Worm (Caenorhabditis elegans) whole organism, young adult: ENCODE data around the gene aars-1.
A peak's percentile ranks its signal among the peaks of the same experiment; 100 is the strongest.

Experiments used
- B0035.1 ChIP-seq: sonication (generic microtip); optimal IDR thresholded peaks from 2 replicates; lab custom pipeline; 2016; ENCODE audit warnings: missing genetic modification characterization, mild to moderate bottlenecking, missing compliant biosample characterization, missing genotype, missing genetic modification reagents
- B0261.1 ChIP-seq: sonication (generic microtip); optimal IDR thresholded peaks from 2 replicates; lab custom pipeline; 2016; ENCODE audit warnings: mild to moderate bottlenecking, missing genetic modification characterization, moderate library complexity, missing compliant biosample characterization
- B0336.3 ChIP-seq: fragments of 200-800 bp; sonication (Bioruptor generic); IDR thresholded peaks from 2 replicates; pipeline ENCODE4 v1.3.6; 2022; ENCODE audit warnings: missing genetic modification characterization, missing compliant biosample characterization
- F23B12.7 ChIP-seq: sonication (generic microtip); optimal IDR thresholded peaks from 2 replicates; lab custom pipeline; 2017; ENCODE audit warnings: missing genetic modification characterization, mild to moderate bottlenecking, missing compliant biosample characterization, antibody characterized with exemption, moderate library complexity; ENCODE audit not compliant: insufficient read depth
- F33H1.4 ChIP-seq: fragments of 200-800 bp; sonication (Bioruptor generic); IDR thresholded peaks from 2 replicates; pipeline ENCODE4 v1.3.6; 2022; ENCODE audit warnings: missing genetic modification reagents, missing genetic modification characterization, missing compliant biosample characterization
- Y53F4B.3 ChIP-seq: fragments of 200-800 bp; sonication (Bioruptor generic); IDR thresholded peaks from 2 replicates; pipeline ENCODE4 v1.3.6; 2022; ENCODE audit warnings: missing genetic modification reagents, missing genetic modification characterization, missing compliant biosample characterization
- Y53G8AR.9 ChIP-seq: fragments of 200-800 bp; sonication (Bioruptor generic); conservative IDR thresholded peaks from 2 replicates; pipeline ENCODE4 v1.3.6; 2022; ENCODE audit warnings: missing genetic modification reagents, missing genetic modification characterization, missing compliant biosample characterization
- akir-1 ChIP-seq: fragments of 200-800 bp; sonication (Bioruptor generic); optimal IDR thresholded peaks from 2 replicates; lab custom pipeline; 2018; ENCODE audit warnings: mild to moderate bottlenecking, missing genetic modification characterization, moderate library complexity, missing compliant biosample characterization
- aptf-2 ChIP-seq: fragments of 200-800 bp; sonication (Bioruptor generic); conservative IDR thresholded peaks from 2 replicates; pipeline ENCODE4 v1.3.6; 2022; ENCODE audit warnings: missing genetic modification reagents, missing genetic modification characterization, missing compliant biosample characterization
- atf-7 ChIP-seq: sonication (generic microtip); optimal IDR thresholded peaks from 2 replicates; lab custom pipeline; 2017; ENCODE audit warnings: mild to moderate bottlenecking, missing genetic modification characterization, missing compliant biosample characterization
- bed-1 ChIP-seq: fragments of 200-800 bp; sonication (Bioruptor generic); IDR thresholded peaks from 2 replicates; pipeline ENCODE4 v1.3.6; 2022; ENCODE audit warnings: missing genetic modification reagents, missing genetic modification characterization, missing compliant biosample characterization
- cebp-2 ChIP-seq: fragments of 200-800 bp; sonication (Bioruptor generic); IDR thresholded peaks from 2 replicates; pipeline ENCODE4 v1.3.6; 2022; ENCODE audit warnings: missing genetic modification characterization, missing compliant biosample characterization
- ceh-27 ChIP-seq: fragments of 200-800 bp; sonication (Bioruptor generic); optimal IDR thresholded peaks from 2 replicates; lab custom pipeline; 2018; ENCODE audit warnings: mild to moderate bottlenecking, missing genetic modification characterization, moderate library complexity, missing compliant biosample characterization
- ceh-58 ChIP-seq: fragments of 200-800 bp; sonication (Bioruptor generic); IDR thresholded peaks from 2 replicates; pipeline ENCODE4 v1.3.6; 2022; ENCODE audit warnings: missing genetic modification characterization, missing compliant biosample characterization
- dpff-1 ChIP-seq: sonication (generic microtip); optimal IDR thresholded peaks from 2 replicates; lab custom pipeline; 2017; ENCODE audit warnings: mild to moderate bottlenecking, missing genetic modification characterization, missing compliant biosample characterization
- egl-18 ChIP-seq: fragments of 200-800 bp; sonication (Bioruptor generic); IDR thresholded peaks from 2 replicates; pipeline ENCODE4 v1.3.6; 2022; ENCODE audit warnings: missing genetic modification reagents, missing genetic modification characterization, missing compliant biosample characterization
- ets-4 ChIP-seq: fragments of 200-800 bp; sonication (Bioruptor generic); optimal IDR thresholded peaks from 2 replicates; lab custom pipeline; 2018; ENCODE audit warnings: mild to moderate bottlenecking, missing genetic modification characterization, missing compliant biosample characterization
- him-1 ChIP-seq: sonication (generic microtip); optimal IDR thresholded peaks from 2 replicates; lab custom pipeline; 2016; ENCODE audit warnings: missing genotype, missing genetic modification reagents, missing genetic modification characterization, missing compliant biosample characterization
- hmg-1.2 ChIP-seq: fragments of 200-800 bp; sonication (Bioruptor generic); IDR thresholded peaks from 2 replicates; pipeline ENCODE4 v1.3.6; 2022; ENCODE audit warnings: missing genetic modification reagents, missing genetic modification characterization, missing compliant biosample characterization
- hmg-20 ChIP-seq: fragments of 200-800 bp; sonication (Bioruptor generic); IDR thresholded peaks from 2 replicates; pipeline ENCODE4 v1.3.6; 2022; ENCODE audit warnings: missing genetic modification reagents, missing genetic modification characterization, missing compliant biosample characterization
- hsf-1 ChIP-seq: fragments of 200-800 bp; sonication (Bioruptor generic); IDR thresholded peaks from 2 replicates; pipeline ENCODE4 v1.3.6; 2022; ENCODE audit warnings: missing genetic modification reagents, missing genetic modification characterization, missing compliant biosample characterization
- let-526 ChIP-seq: fragments of 200-800 bp; sonication (Bioruptor generic); IDR thresholded peaks from 2 replicates; pipeline ENCODE4 v1.3.6; 2022; ENCODE audit warnings: missing genetic modification reagents, missing genetic modification characterization, missing compliant biosample characterization
- lin-35 ChIP-seq, 3 experiments: fragments of 150-350 bp in 2 of 3; sonication (generic microtip) in 1 of 3; optimal IDR thresholded peaks; 2 replicates each; lab custom pipeline; 2014 to 2018; ENCODE audit warnings: missing biosample characterization in 3 of 3, missing genetic modification characterization in 3 of 3, missing genetic modification reagents in 3 of 3
- lsl-1 ChIP-seq: fragments of 200-800 bp; sonication (Bioruptor generic); optimal IDR thresholded peaks from 2 replicates; lab custom pipeline; 2018; ENCODE audit warnings: mild to moderate bottlenecking, missing genetic modification characterization, moderate library complexity, missing compliant biosample characterization
- madf-3 ChIP-seq: fragments of 200-800 bp; sonication (Bioruptor generic); IDR thresholded peaks from 2 replicates; pipeline ENCODE4 v1.3.6; 2022; ENCODE audit warnings: missing genetic modification reagents, missing genetic modification characterization, missing compliant biosample characterization
- madf-6 ChIP-seq: fragments of 200-800 bp; sonication (Bioruptor generic); IDR thresholded peaks from 2 replicates; pipeline ENCODE4 v1.3.6; 2022; ENCODE audit warnings: missing genetic modification reagents, missing genetic modification characterization, missing compliant biosample characterization
- mxl-1 ChIP-seq: sonication (generic microtip); optimal IDR thresholded peaks from 2 replicates; lab custom pipeline; 2016; ENCODE audit warnings: missing genetic modification characterization, missing compliant biosample characterization
- nhr-80 ChIP-seq: sonication (generic microtip); optimal IDR thresholded peaks from 2 replicates; lab custom pipeline; 2016; ENCODE audit warnings: missing genetic modification characterization, missing compliant biosample characterization
- pbrm-1 ChIP-seq: fragments of 200-800 bp; sonication (Bioruptor generic); IDR thresholded peaks from 2 replicates; pipeline ENCODE4 v1.3.6; 2022; ENCODE audit warnings: missing genetic modification reagents, missing genetic modification characterization, missing compliant biosample characterization
- snpc-1.1 ChIP-seq: sonication (generic microtip); optimal IDR thresholded peaks from 2 replicates; lab custom pipeline; 2017; ENCODE audit warnings: missing genetic modification characterization, mild to moderate bottlenecking, missing compliant biosample characterization, antibody characterized with exemption, moderate library complexity, missing genotype, missing genetic modification reagents; ENCODE audit not compliant: insufficient read depth
- snpc-3.4 ChIP-seq: sonication (generic microtip); optimal IDR thresholded peaks from 2 replicates; lab custom pipeline; 2017; ENCODE audit warnings: missing genetic modification characterization, mild to moderate bottlenecking, missing compliant biosample characterization, antibody characterized with exemption, moderate library complexity, missing genotype, missing genetic modification reagents
- unc-130 ChIP-seq: sonication (generic microtip); optimal IDR thresholded peaks from 2 replicates; lab custom pipeline; 2016; ENCODE audit warnings: missing genetic modification reagents, missing genetic modification characterization, missing compliant biosample characterization
- unc-62 ChIP-seq: fragments of 150-350 bp; optimal IDR thresholded peaks from 2 replicates; lab custom pipeline; 2014; ENCODE audit warnings: missing biosample characterization, missing genetic modification reagents, missing genetic modification characterization
- xnd-1 ChIP-seq: sonication (generic microtip); optimal IDR thresholded peaks from 2 replicates; lab custom pipeline; 2016; ENCODE audit warnings: missing genotype, missing genetic modification reagents, missing genetic modification characterization, missing compliant biosample characterization
- zfh-2 ChIP-seq: fragments of 200-800 bp; sonication (Bioruptor generic); conservative IDR thresholded peaks from 2 replicates; pipeline ENCODE4 v1.3.6; 2022; ENCODE audit warnings: missing genetic modification reagents, missing genetic modification characterization, missing compliant biosample characterization
- ztf-28 ChIP-seq: fragments of 200-800 bp; sonication (Bioruptor generic); IDR thresholded peaks from 2 replicates; pipeline ENCODE4 v1.3.6; 2022; ENCODE audit warnings: missing genetic modification reagents, missing genetic modification characterization, missing compliant biosample characterization

aars-1 gene

DNA sequence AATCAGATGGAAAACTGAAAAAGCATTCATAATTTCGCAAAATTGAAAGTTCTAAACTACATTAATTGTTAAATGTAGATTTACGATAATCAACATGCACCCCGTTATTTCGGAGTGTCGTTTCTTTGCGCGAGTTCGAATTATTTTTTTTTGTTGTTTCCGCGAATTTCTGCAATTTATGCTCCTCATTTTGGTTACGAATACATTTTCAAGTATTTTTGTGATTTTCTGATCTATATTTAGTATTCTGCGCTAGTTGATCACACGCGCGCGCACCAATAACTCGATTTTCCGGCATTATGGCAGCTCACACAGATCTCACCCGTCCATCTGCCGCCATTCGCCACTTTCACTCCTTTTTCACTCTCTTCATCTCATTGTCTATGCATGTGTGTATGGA, 24.0 kb downstream of the aars-1 start, which contains the start of gene VW02B12L.2 (continued):
- no peak for TF ChIP-seq aptf-2
- TF ChIP-seq B0035.1 (tag; lab: Kevin White, UChicago) = no peak
- TF ChIP-seq ztf-28 (GFP tag; lab: Robert Waterston, UW) = no peak
- no peak for TF ChIP-seq xnd-1 (tag; lab: Kevin White, UChicago)
- TF ChIP-seq B0261.1 (tag; lab: Kevin White, UChicago) = no peak
- 0 out of 2 replicates have a peak, but pooled peaks have one; percentile 40 for TF ChIP-seq madf-3 (GFP tag; lab: Robert Waterston, UW)
- TF ChIP-seq unc-62 (GFP tag; lab: Kevin White, UChicago) = no peak
- no peak for TF ChIP-seq ets-4 (GFP tag; lab: Kevin White, UChicago)
- no peak for TF ChIP-seq hsf-1 (GFP tag; lab: Robert Waterston, UW)
- no peak for TF ChIP-seq snpc-3.4
- TF ChIP-seq F23B12.7 (tag; lab: Kevin White, UChicago) = no peak
- no peak for TF ChIP-seq mxl-1 (tag; lab: Kevin White, UChicago)
- no peak for TF ChIP-seq zfh-2
- TF ChIP-seq unc-130 (GFP tag; lab: Kevin White, UChicago) = no peak
- peak; percentile 16 for TF ChIP-seq lsl-1 (GFP tag; lab: Kevin White, UChicago)
- TF ChIP-seq him-1 (tag; lab: Kevin White, UChicago) = no peak
- peak; percentile 80 for TF ChIP-seq madf-6 (GFP tag; lab: Robert Waterston, UW)
- no peak for TF ChIP-seq cebp-2 (GFP tag; lab: Robert Waterston, UW)
- no peak for TF ChIP-seq hmg-20 (GFP tag; lab: Robert Waterston, UW)
- 0 out of 2 replicates have a peak, but pooled peaks have one; percentile 4 for TF ChIP-seq hmg-1.2 (GFP tag; lab: Robert Waterston, UW)
- no peak for TF ChIP-seq ceh-58 (GFP tag; lab: Robert Waterston, UW)
- TF ChIP-seq egl-18 = no peak
- no peak for TF ChIP-seq pbrm-1 (GFP tag; lab: Robert Waterston, UW)
- peak; percentile 26 for TF ChIP-seq F33H1.4 (GFP tag; lab: Robert Waterston, UW)
- no peak for TF ChIP-seq B0336.3 (GFP tag; lab: Robert Waterston, UW)
- no peak for TF ChIP-seq dpff-1
- TF ChIP-seq let-526 (GFP tag; lab: Robert Waterston, UW) = no peak
- no peak for TF ChIP-seq bed-1 (GFP tag; lab: Robert Waterston, UW)
- TF ChIP-seq ceh-27 = no peak

DNA sequence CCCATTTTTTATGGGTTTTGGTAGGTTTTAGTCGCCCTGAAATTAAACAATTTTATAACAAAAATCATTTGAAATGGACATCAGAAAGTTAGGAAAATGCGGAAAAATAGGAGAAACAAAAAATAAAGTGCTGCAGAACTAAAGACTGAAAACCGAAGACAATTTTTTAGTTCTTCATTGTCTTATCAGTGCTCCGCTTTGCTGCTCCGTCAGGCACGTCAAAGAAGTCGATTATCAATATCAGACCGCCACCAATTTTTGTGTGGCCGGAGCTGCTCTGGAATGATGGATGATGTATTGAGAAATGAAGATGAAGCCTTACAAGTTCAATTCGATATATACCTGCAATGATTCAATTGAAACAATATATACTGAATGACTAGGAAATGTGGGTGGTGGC, 25.9 kb downstream of the aars-1 start, which contains the start of gene vha-6:
TSS of gene vha-6 (minus strand) at position 36 of the 400 bp plus-strand sequence.
- no peak for TF ChIP-seq snpc-1.1 (tag; lab: Kevin White, UChicago)
- TF ChIP-seq nhr-80 = peak; percentile 96

DNA sequence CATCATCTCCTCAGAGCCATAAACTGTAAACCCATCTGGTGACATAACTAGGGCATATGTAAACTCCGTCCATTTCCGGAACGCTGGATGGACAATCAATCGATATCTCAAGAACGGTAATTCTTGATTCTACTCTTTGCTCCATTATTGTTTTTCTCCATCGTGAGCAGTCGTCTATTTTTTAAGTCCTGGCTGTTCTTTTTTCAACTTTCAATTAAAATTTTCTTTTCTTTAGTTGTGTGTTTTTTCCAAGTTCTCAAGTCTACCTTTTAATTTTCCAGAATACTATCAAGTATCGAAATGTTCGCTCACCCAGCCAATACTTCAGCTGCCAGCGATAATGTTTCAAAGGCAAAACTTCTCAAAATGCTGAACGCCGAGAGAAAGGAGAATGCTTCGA, 30.4 kb downstream of the aars-1 start, which contains the start of gene C05D12.5:
TSS of gene C05D12.5 (plus strand) at position 301 of the 400 bp plus-strand sequence.
- no peak for TF ChIP-seq Y53F4B.3 (GFP tag; lab: Robert Waterston, UW)
- no peak for TF ChIP-seq atf-7
- TF ChIP-seq lin-35 (GFP tag; optimal IDR thresholded peaks at IDR 0.05; lab: Kevin White, UChicago) = no peak
- TF ChIP-seq snpc-3.4 = no peak
- TF ChIP-seq ceh-58 (GFP tag; lab: Robert Waterston, UW) = no peak
- TF ChIP-seq akir-1 = no peak
- no peak for TF ChIP-seq Y53G8AR.9 (GFP tag; lab: Robert Waterston, UW)
- TF ChIP-seq snpc-1.1 (tag; lab: Kevin White, UChicago) = no peak
